Worm (Caenorhabditis elegans): Measurements from ENCODE around the gene C06B8.3.

Gene C06B8.3

DNA sequence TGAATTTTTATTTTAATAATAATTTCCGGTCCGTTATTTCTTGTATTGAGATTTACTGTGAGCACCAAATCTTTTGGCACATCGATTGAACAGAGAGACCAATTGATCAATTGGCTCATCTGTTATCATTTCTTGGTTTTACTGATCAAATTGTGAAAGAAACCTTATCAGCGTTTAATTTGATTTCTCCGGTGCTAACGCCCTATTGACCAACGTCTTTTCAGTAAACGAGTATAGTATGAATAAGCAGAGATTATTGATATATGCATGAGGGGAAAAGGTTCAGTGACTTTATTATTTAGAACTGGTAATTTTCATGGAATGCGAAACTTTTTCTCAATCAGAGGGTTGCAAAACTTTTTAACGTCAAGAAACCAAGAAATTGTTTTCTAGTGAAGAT, 5.3 kb downstream of the C06B8.3 start:
- no peak for TF ChIP-seq sea-2 (GFP tag; IDR thresholded peaks at IDR 0.05)
- no peak for TF ChIP-seq aptf-2 (GFP tag; conservative IDR thresholded peaks at IDR 0.05)
- TF ChIP-seq rcor-1 (GFP tag; IDR thresholded peaks at IDR 0.05), result no peak
- no peak for TF ChIP-seq pha-4 (tag; optimal IDR thresholded peaks at IDR 0.05)
- TF ChIP-seq ceh-58 (GFP tag; IDR thresholded peaks at IDR 0.05), result no peak
- TF ChIP-seq xnd-1 (tag; optimal IDR thresholded peaks at IDR 0.05), result no peak
- TF ChIP-seq atf-7 (tag; optimal IDR thresholded peaks at IDR 0.05), result no peak
- TF ChIP-seq sdz-38 (tag; optimal IDR thresholded peaks at IDR 0.05), result no peak
- TF ChIP-seq ztf-22 (GFP tag; optimal IDR thresholded peaks at IDR 0.05), result no peak
- no peak for TF ChIP-seq B0019.2 (GFP tag; conservative IDR thresholded peaks at IDR 0.05)
- no peak for TF ChIP-seq mel-28 (tag; optimal IDR thresholded peaks at IDR 0.05; ENCODE audit: borderline replicate concordance)
- TF ChIP-seq ztf-28 (GFP tag; IDR thresholded peaks at IDR 0.05), result no peak
- TF ChIP-seq ceh-91 (GFP tag; IDR thresholded peaks at IDR 0.05), result no peak
- no peak for TF ChIP-seq zfh-2 (GFP tag; conservative IDR thresholded peaks at IDR 0.05)
- no peak for TF ChIP-seq Y67H2A.10 (GFP tag; conservative IDR thresholded peaks at IDR 0.05)
- no peak for TF ChIP-seq F23B12.7 (tag; optimal IDR thresholded peaks at IDR 0.05; ENCODE audit: insufficient read depth)
- TF ChIP-seq hmg-1.2 (GFP tag; IDR thresholded peaks at IDR 0.05), result no peak

DNA sequence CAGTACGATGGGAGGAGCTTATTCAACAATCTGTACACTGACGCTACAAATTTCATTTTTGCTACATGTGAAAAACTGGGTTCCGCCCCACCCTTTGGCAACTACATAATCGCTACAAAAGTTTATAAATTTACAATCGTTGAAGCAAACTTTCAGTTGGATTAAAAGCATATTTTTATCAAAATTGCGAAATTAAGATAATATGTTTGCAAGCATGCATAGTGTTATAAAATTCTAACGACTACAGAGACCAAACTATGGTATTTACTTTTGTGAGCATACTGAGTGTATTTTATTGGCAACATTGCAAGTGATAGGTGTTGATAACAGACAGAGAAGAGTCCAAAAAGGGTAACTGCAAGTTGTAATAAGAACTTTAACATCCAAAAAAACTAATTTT, 5.8 kb downstream of the C06B8.3 start, which contains the start of gene C06B8.2:
Gene C06B8.2 (minus strand): TSS at position 153 of the 400 bp plus-strand sequence.
- TF ChIP-seq cebp-1 (GFP tag; IDR thresholded peaks at IDR 0.05) (peak; percentile 54; the same call in 1 of the 2 replicates), cebp-1 (tag; optimal IDR thresholded peaks at IDR 0.05) (no peak), fkh-3 (tag; optimal IDR thresholded peaks at IDR 0.05) (no peak)

- TF ChIP-seq let-607 (tag; optimal IDR thresholded peaks at IDR 0.05), result no peak
- TF ChIP-seq ama-1 (optimal IDR thresholded peaks at IDR 0.05), result no peak
- no peak for TF ChIP-seq ama-1 (GFP tag; optimal IDR thresholded peaks at IDR 0.05)
Measured at ce11 chrV:15471029-15471428, 13.4 kb downstream of the C06B8.3 start, which contains the start of gene dpf-1. dpf-1 (plus strand) TSS chrV:15471329.

ce11 chrV:15466719-15467118, 17.7 kb downstream of the C06B8.3 start:
- no peak for TF ChIP-seq Y67H2A.10 (GFP tag; conservative IDR thresholded peaks at IDR 0.05)

DNA sequence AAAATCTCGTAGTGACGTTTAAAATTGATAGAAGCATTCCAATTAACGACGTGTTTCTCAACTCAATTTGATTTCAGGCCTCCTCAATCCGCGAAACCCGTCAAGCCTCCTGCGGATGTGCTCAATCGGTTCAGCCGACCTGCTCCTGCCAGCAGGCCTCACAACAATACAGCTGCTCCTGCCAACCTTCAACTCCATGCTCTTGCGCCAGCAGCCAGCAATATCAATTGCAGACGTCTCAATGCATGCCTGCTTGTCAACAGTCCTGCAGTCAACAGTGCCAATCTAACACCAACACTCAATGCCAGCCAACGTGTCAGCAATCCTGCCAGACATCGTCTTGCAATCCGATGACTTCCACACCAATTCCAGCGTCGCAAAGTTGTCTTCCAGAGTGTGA, 18.4 kb downstream of the C06B8.3 start:
- no peak for TF ChIP-seq unc-130 (GFP tag; optimal IDR thresholded peaks at IDR 0.05)
- TF ChIP-seq zfh-2 (GFP tag; conservative IDR thresholded peaks at IDR 0.05), result peak; percentile 62
- TF ChIP-seq mcd-1 (GFP tag; IDR thresholded peaks at IDR 0.05), result no peak
- TF ChIP-seq ztf-28 (GFP tag; IDR thresholded peaks at IDR 0.05), result no peak
- no peak for TF ChIP-seq F23B12.7 (tag; optimal IDR thresholded peaks at IDR 0.05; ENCODE audit: insufficient read depth)

DNA sequence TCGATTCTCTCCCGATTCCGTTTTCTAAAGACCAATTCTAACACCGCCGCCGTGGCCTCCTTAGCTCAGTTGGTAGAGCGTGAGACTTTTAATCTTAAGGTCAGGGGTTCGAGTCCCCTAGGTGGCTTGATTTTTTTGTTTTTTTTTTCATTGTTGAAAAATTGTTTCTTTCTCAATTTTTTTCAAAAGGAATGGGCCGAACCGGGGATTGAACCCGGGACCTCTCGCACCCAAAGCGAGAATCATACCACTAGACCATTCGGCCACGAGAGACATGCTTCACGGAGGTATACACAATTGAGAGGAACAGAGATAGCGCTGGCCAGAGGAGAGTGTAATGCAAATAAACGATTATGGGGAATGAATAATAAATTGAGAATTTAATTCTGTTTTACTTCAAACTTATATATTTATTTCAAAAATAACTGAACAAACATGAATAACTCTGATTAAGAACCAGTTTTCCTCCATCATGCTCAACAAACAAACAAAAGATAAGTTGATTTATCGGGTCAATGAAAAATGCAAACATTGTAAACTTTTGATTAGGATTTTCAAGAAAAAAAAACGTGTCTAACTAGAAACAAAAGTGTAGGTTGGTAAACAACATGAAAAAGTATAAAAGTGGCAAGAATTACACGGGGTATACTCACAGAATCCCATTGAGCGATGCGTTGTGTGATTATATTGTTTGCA, 19.3 kb downstream of the C06B8.3 start, which contains the start of gene pqn-71:
Gene pqn-71 (plus strand): TSS at position 646 of the 696 bp plus-strand sequence.
- TF ChIP-seq pbrm-1 (GFP tag; IDR thresholded peaks at IDR 0.05) (peak; percentile 95), cebp-1 (GFP tag; IDR thresholded peaks at IDR 0.05) (no peak), cebp-1 (tag; optimal IDR thresholded peaks at IDR 0.05) (peak; percentile 86), mxl-1 (tag; optimal IDR thresholded peaks at IDR 0.05) (peak; percentile 93), lir-1 (GFP tag; conservative IDR thresholded peaks at IDR 0.05) (0 out of 2 replicates have a peak, but pooled peaks have one; percentile 22), mel-28 (tag; optimal IDR thresholded peaks at IDR 0.05; ENCODE audit: borderline replicate concordance) (peak; percentile 38), madf-10 (tag; optimal IDR thresholded peaks at IDR 0.05) (peak; percentile 92), K11D2.4 (GFP tag; IDR thresholded peaks at IDR 0.05) (peak; percentile 93), F39B2.1 (GFP tag; IDR thresholded peaks at IDR 0.05) (0 out of 2 replicates have a peak, but pooled peaks have one; percentile 70), F23B12.7 (tag; optimal IDR thresholded peaks at IDR 0.05; ENCODE audit: insufficient read depth) (peak; percentile 95), dpff-1 (tag; optimal IDR thresholded peaks at IDR 0.05) (peak; percentile 54), ceh-100 (GFP tag; IDR thresholded peaks at IDR 0.05) (peak; percentile 83), T07F8.4 (tag; optimal IDR thresholded peaks at IDR 0.05) (peak; percentile 93), B0336.3 (GFP tag; IDR thresholded peaks at IDR 0.05) (peak; percentile 94), tbp1 (GFP tag; optimal IDR thresholded peaks at IDR 0.05) (peak; percentile 99), rec-8 (tag; optimal IDR thresholded peaks at IDR 0.05) (peak; percentile 94 to 97), B0035.1 (tag; optimal IDR thresholded peaks at IDR 0.05) (peak; percentile 92), ceh-91 (GFP tag; IDR thresholded peaks at IDR 0.05) (peak; percentile 63; the same call in 1 of the 2 replicates), dpl-1 (GFP tag; optimal IDR thresholded peaks at IDR 0.05) (peak; percentile 56)
